Worm (Caenorhabditis elegans) whole organism, midembryonic: ENCODE results near the gene abf-4.
"Not testable (repeated sequence)": the region's sequence is repeated elsewhere in the genome, so short reads cannot be mapped to it uniquely, and the experiment has no call there.

Source experiments
- T22C8.4 ChIP-seq: fragments of 200-800 bp; sonication (Bioruptor generic); IDR thresholded peaks from 2 replicates; pipeline ENCODE4 v1.3.6; 2022; ENCODE audit warnings: missing genetic modification characterization, missing compliant biosample characterization
- klf-2 ChIP-seq: fragments of 200-800 bp; sonication (Bioruptor generic); conservative IDR thresholded peaks from 2 replicates; pipeline ENCODE4 v1.3.6; 2022; ENCODE audit warnings: missing genetic modification reagents, missing genetic modification characterization, missing compliant biosample characterization
- ztf-29 ChIP-seq: fragments of 200-800 bp; sonication (Bioruptor generic); IDR thresholded peaks from 2 replicates; pipeline ENCODE4 v1.3.6; 2022; ENCODE audit warnings: missing genetic modification reagents, missing genetic modification characterization, missing compliant biosample characterization

DNA sequence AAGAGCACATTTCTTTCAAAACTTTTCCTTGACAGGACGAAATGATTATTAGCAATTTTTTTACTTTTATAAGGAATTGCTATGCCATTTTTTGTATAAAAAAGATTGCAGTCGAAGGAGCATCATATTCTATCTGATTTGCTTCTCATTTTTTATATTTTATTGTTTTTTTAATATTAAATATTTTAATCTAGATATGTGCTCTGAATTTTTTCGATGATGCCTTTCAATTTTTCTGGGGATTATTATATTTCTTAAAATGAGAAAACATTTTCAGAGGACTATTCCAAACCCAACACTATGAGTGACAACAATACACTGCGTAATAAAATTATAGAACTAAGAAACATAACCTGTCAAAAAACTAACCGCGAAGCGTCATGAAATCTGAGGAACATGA, 10.8 kb upstream of the abf-4 start, which contains the start of gene F26F2.4:
- not testable (repeated sequence) for TF ChIP-seq klf-2; T22C8.4; ztf-29 (GFP tag; lab: Robert Waterston, UW)
